Worm (Caenorhabditis elegans): Measurements from ENCODE around the gene C45G9.15.

The C45G9.15 gene

ce11 chrIII:5080700-5081572 lies 29.1 kb upstream of the C45G9.15 start (continued):
- TF ChIP-seq nhr-41 (GFP tag; IDR thresholded peaks at IDR 0.05): peak; percentile 61
- TF ChIP-seq tag-97 (GFP tag; IDR thresholded peaks at IDR 0.05): no peak
- peak; percentile 84 for TF ChIP-seq dve-1 (tag; optimal IDR thresholded peaks at IDR 0.05; ENCODE audit: insufficient read depth)
- peak; percentile 86 for TF ChIP-seq snpc-1.2 (GFP tag; IDR thresholded peaks at IDR 0.05)
- TF ChIP-seq mep-1 (tag; optimal IDR thresholded peaks at IDR 0.05): peak; percentile 86
- peak; percentile 87 for TF ChIP-seq duxl-1 (tag; optimal IDR thresholded peaks at IDR 0.05; ENCODE audit: poor library complexity)
- 0 out of 2 replicates have a peak, but pooled peaks have one; percentile 58 for TF ChIP-seq mxl-2 (GFP tag; conservative IDR thresholded peaks at IDR 0.05)
- TF ChIP-seq nhr-10 (tag; optimal IDR thresholded peaks at IDR 0.05): no peak
- peak; percentile 70 for TF ChIP-seq fkh-10 (GFP tag; optimal IDR thresholded peaks at IDR 0.05)
- peak; percentile 47 for TF ChIP-seq dpl-1 (GFP tag; optimal IDR thresholded peaks at IDR 0.05)
- TF ChIP-seq nhr-237 (tag; optimal IDR thresholded peaks at IDR 0.05): no peak
- no peak for TF ChIP-seq cey-2 (tag; optimal IDR thresholded peaks at IDR 0.05; ENCODE audit: borderline replicate concordance, insufficient read depth)
- peak; percentile 49; the same call in 1 of the 2 replicates for TF ChIP-seq lin-29 (GFP tag; IDR thresholded peaks at IDR 0.05)
- TF ChIP-seq mxl-3 (GFP tag; optimal IDR thresholded peaks at IDR 0.05): peak; percentile 60
- no peak for TF ChIP-seq ces-1 (GFP tag; optimal IDR thresholded peaks at IDR 0.05)
- TF ChIP-seq F49E8.2 (tag; optimal IDR thresholded peaks at IDR 0.05; ENCODE audit: borderline replicate concordance): peak; percentile 93
- TF ChIP-seq R02D3.7 (tag; optimal IDR thresholded peaks at IDR 0.05): peak; percentile 18
- TF ChIP-seq lsy-2 (tag; optimal IDR thresholded peaks at IDR 0.05): peak; percentile 48 to 78
- peak; percentile 73; the same call in 1 of the 2 replicates for TF ChIP-seq lin-1 (GFP tag; IDR thresholded peaks at IDR 0.05)
- peak; percentile 83 for TF ChIP-seq F10B5.3 (tag; optimal IDR thresholded peaks at IDR 0.05)
- TF ChIP-seq rbr-2 (tag; optimal IDR thresholded peaks at IDR 0.05): peak; percentile 90
- no peak for TF ChIP-seq pqm-1 (tag; optimal IDR thresholded peaks at IDR 0.05)
- TF ChIP-seq daf-16 (GFP tag; optimal IDR thresholded peaks at IDR 0.05): peak; percentile 76 to 83
- peak; percentile 56 for TF ChIP-seq daf-16 (tag; optimal IDR thresholded peaks at IDR 0.05)
- TF ChIP-seq spr-1 (tag; optimal IDR thresholded peaks at IDR 0.05): peak; percentile 77
- TF ChIP-seq zag-1 (tag; optimal IDR thresholded peaks at IDR 0.05): no peak
- TF ChIP-seq nhr-25 (tag; optimal IDR thresholded peaks at IDR 0.05; ENCODE audit: borderline replicate concordance, insufficient read depth): peak; percentile 61
- peak; percentile 67 for TF ChIP-seq sdz-12 (GFP tag; optimal IDR thresholded peaks at IDR 0.05)
- peak; percentile 84; the same call in 1 of the 2 replicates for TF ChIP-seq mdt-29 (GFP tag; IDR thresholded peaks at IDR 0.05)
- peak; percentile 41 for TF ChIP-seq ama-1 (optimal IDR thresholded peaks at IDR 0.05)
- peak; percentile 83 for TF ChIP-seq lim-7 (GFP tag; IDR thresholded peaks at IDR 0.05)
- peak; percentile 87 for TF ChIP-seq Y48G9A.11 (GFP tag; IDR thresholded peaks at IDR 0.05)
- peak; percentile 85 for TF ChIP-seq ztf-7 (tag; optimal IDR thresholded peaks at IDR 0.05)
- peak; percentile 70 for TF ChIP-seq nhr-28 (tag; optimal IDR thresholded peaks at IDR 0.05)
- TF ChIP-seq zip-11 (GFP tag; IDR thresholded peaks at IDR 0.05): 0 out of 2 replicates have a peak, but pooled peaks have one; percentile 28
- peak; percentile 92 for TF ChIP-seq D1046.2 (GFP tag; IDR thresholded peaks at IDR 0.05)
- peak; percentile 84 for TF ChIP-seq Y5F2A.4 (GFP tag; optimal IDR thresholded peaks at IDR 0.05)
- peak; percentile 59 for TF ChIP-seq tra-1 (GFP tag; IDR thresholded peaks at IDR 0.05)
- peak; percentile 67 for TF ChIP-seq dmd-6 (GFP tag; IDR thresholded peaks at IDR 0.05)
- peak; percentile 81 for TF ChIP-seq ceh-44 (GFP tag; IDR thresholded peaks at IDR 0.05)
- TF ChIP-seq pha-4 (GFP tag; IDR thresholded peaks at IDR 0.05): peak; percentile 92
- no peak for TF ChIP-seq pha-4 (tag; optimal IDR thresholded peaks at IDR 0.05)
- TF ChIP-seq lin-15B (tag; optimal IDR thresholded peaks at IDR 0.05): no peak
- peak; percentile 94 for TF ChIP-seq aha-1 (tag)
- TF ChIP-seq ztf-11 (tag; optimal IDR thresholded peaks at IDR 0.05): no peak
- TF ChIP-seq hmg-1.1 (GFP tag; IDR thresholded peaks at IDR 0.05): peak; percentile 93
- peak; percentile 79 for TF ChIP-seq ceh-20 (GFP tag; IDR thresholded peaks at IDR 0.05)
- peak; percentile 76; the same call in 1 of the 2 replicates for TF ChIP-seq daf-8 (GFP tag; IDR thresholded peaks at IDR 0.05)
- no peak for TF ChIP-seq nhr-11 (tag; optimal IDR thresholded peaks at IDR 0.05)
